Fruit fly (Drosophila melanogaster) whole organism, embryonic: Measurements from ENCODE around the gene ebi.
A peak's percentile ranks its signal among the peaks of the same experiment; 100 is the strongest.

ENCODE experiments used
- Asciz ChIP-seq: fragments of 200-800 bp; sonication (Bioruptor generic); optimal IDR thresholded peaks from 2 replicates; lab custom pipeline; 2017; ENCODE audit warnings: missing biosample characterization, mild to moderate bottlenecking, missing genetic modification characterization, missing genetic modification reagents
- Atf3 ChIP-seq: fragments of 200-800 bp; sonication (Bioruptor generic); optimal IDR thresholded peaks from 3 replicates; lab custom pipeline; 2016; ENCODE audit warnings: missing biosample characterization, missing genetic modification characterization
- Awh ChIP-seq: fragments of 200-800 bp; sonication (Bioruptor generic); IDR thresholded peaks from 2 replicates; pipeline ENCODE4, ENCODE4 v1.3.6; 2022; ENCODE audit warnings: missing biosample characterization, missing genetic modification characterization
- B-H2 ChIP-seq: fragments of 200-800 bp; sonication (Bioruptor generic); optimal IDR thresholded peaks from 2 replicates; lab custom pipeline; 2018; ENCODE audit warnings: missing biosample characterization, mild to moderate bottlenecking, missing genetic modification characterization
- BEAF-32 ChIP-seq: fragments of 200-800 bp; sonication (Bioruptor generic); optimal IDR thresholded peaks from 3 replicates; lab custom pipeline; 2017; ENCODE audit warnings: missing biosample characterization, missing genetic modification characterization, mild to moderate bottlenecking, moderate library complexity, missing genetic modification reagents
- CG1024 ChIP-seq: fragments of 200-800 bp; sonication (Bioruptor generic); IDR thresholded peaks from 2 replicates; pipeline ENCODE4 v1.3.6; 2022; ENCODE audit warnings: missing biosample characterization, missing genetic modification characterization
- CG11247 ChIP-seq: fragments of 200-800 bp; sonication (Bioruptor generic); IDR thresholded peaks from 2 replicates; pipeline ENCODE4 v1.3.6; 2022; ENCODE audit warnings: missing biosample characterization, missing genetic modification characterization
- CG13894 ChIP-seq: fragments of 200-800 bp; sonication (Bioruptor generic); optimal IDR thresholded peaks from 3 replicates; lab custom pipeline; 2018; ENCODE audit warnings: missing biosample characterization, mild to moderate bottlenecking, missing genetic modification characterization, moderate library complexity
- CG15514 ChIP-seq: fragments of 200-800 bp; sonication (Bioruptor generic); optimal IDR thresholded peaks from 3 replicates; lab custom pipeline; 2017; ENCODE audit warnings: missing biosample characterization, missing genetic modification characterization, mild to moderate bottlenecking, moderate library complexity, missing genetic modification reagents
- CG30403 ChIP-seq: fragments of 200-800 bp; sonication (Bioruptor generic); optimal IDR thresholded peaks from 3 replicates; lab custom pipeline; 2016; ENCODE audit warnings: missing biosample characterization, missing genetic modification characterization
- CG30431 ChIP-seq: fragments of 200-800 bp; sonication (Bioruptor generic); optimal IDR thresholded peaks from 2 replicates; lab custom pipeline; 2017; ENCODE audit warnings: missing biosample characterization, missing genetic modification characterization
- CG3281 ChIP-seq: fragments of 200-800 bp; sonication (Bioruptor generic); optimal IDR thresholded peaks from 3 replicates; lab custom pipeline; 2017; ENCODE audit warnings: missing biosample characterization, mild to moderate bottlenecking, missing genetic modification characterization
- CG33557 ChIP-seq: fragments of 200-800 bp; sonication (Bioruptor generic); optimal IDR thresholded peaks from 2 replicates; lab custom pipeline; 2019; ENCODE audit warnings: missing biosample characterization, mild to moderate bottlenecking, missing genetic modification characterization, moderate library complexity
- CG4282 ChIP-seq: fragments of 200-800 bp; sonication (Bioruptor generic); optimal IDR thresholded peaks from 2 replicates; lab custom pipeline; 2016; ENCODE audit warnings: missing biosample characterization, missing genetic modification characterization
- CG4404 ChIP-seq: fragments of 200-800 bp; sonication (Bioruptor generic); IDR thresholded peaks from 2 replicates; pipeline ENCODE4 v1.3.6; 2022; ENCODE audit warnings: missing biosample characterization, missing genetic modification characterization
- CG4820 ChIP-seq: fragments of 200-800 bp; sonication (Bioruptor generic); optimal IDR thresholded peaks from 3 replicates; lab custom pipeline; 2016; ENCODE audit warnings: missing biosample characterization, missing genetic modification characterization
- CG5180 ChIP-seq: fragments of 200-800 bp; sonication (Bioruptor generic); optimal IDR thresholded peaks from 3 replicates; lab custom pipeline; 2017; ENCODE audit warnings: missing biosample characterization, missing genetic modification characterization, mild to moderate bottlenecking, moderate library complexity, missing genetic modification reagents
- CG7745 ChIP-seq: fragments of 200-800 bp; sonication (Bioruptor generic); optimal IDR thresholded peaks from 2 replicates; lab custom pipeline; 2018; ENCODE audit warnings: missing biosample characterization, mild to moderate bottlenecking, missing genetic modification characterization, moderate library complexity
- CG8089 ChIP-seq: fragments of 200-800 bp; sonication (Bioruptor generic); optimal IDR thresholded peaks from 3 replicates; lab custom pipeline; 2016; ENCODE audit warnings: missing biosample characterization, missing genetic modification characterization
- CG8359 ChIP-seq: fragments of 200-800 bp; sonication (Bioruptor generic); optimal IDR thresholded peaks from 2 replicates; lab custom pipeline; 2017; ENCODE audit warnings: missing biosample characterization, mild to moderate bottlenecking, missing genetic modification characterization, borderline replicate concordance
- CG9609 ChIP-seq: fragments of 200-800 bp; sonication (Bioruptor generic); optimal IDR thresholded peaks from 3 replicates; lab custom pipeline; 2016; ENCODE audit warnings: missing biosample characterization, missing genetic modification characterization
- Camta ChIP-seq: fragments of 200-800 bp; sonication (Bioruptor generic); optimal IDR thresholded peaks from 2 replicates; lab custom pipeline; 2016; ENCODE audit warnings: missing biosample characterization, missing genetic modification characterization
- D19B ChIP-seq: fragments of 200-800 bp; sonication (Bioruptor generic); optimal IDR thresholded peaks from 2 replicates; lab custom pipeline; 2017; ENCODE audit warnings: missing biosample characterization, mild to moderate bottlenecking, missing genetic modification characterization
- Dbx ChIP-seq: fragments of 200-800 bp; sonication (Bioruptor generic); IDR thresholded peaks from 3 replicates; pipeline ENCODE4 v1.3.6; 2022; ENCODE audit warnings: missing biosample characterization, missing genetic modification characterization
- Fer3 ChIP-seq: fragments of 200-800 bp; sonication (Bioruptor generic); optimal IDR thresholded peaks from 2 replicates; lab custom pipeline; 2018; ENCODE audit warnings: missing biosample characterization, mild to moderate bottlenecking, missing genetic modification characterization, moderate library complexity
- HmgD ChIP-seq: fragments of 200-800 bp; sonication (Bioruptor generic); optimal IDR thresholded peaks from 3 replicates; lab custom pipeline; 2016; ENCODE audit warnings: missing biosample characterization, missing genetic modification characterization
- Hmr ChIP-seq: fragments of 200-800 bp; sonication (Bioruptor generic); optimal IDR thresholded peaks from 3 replicates; lab custom pipeline; 2017; ENCODE audit warnings: mild to moderate bottlenecking, missing biosample characterization, missing genetic modification reagents, missing genetic modification characterization
- Nf-YA ChIP-seq: fragments of 200-800 bp; sonication (Bioruptor generic); IDR thresholded peaks from 2 replicates; pipeline ENCODE4 v1.3.6; 2022; ENCODE audit warnings: missing biosample characterization, missing genetic modification characterization
- Oaz ChIP-seq: fragments of 200-800 bp; sonication (Bioruptor generic); IDR thresholded peaks from 2 replicates; pipeline ENCODE4 v1.3.6; 2022; ENCODE audit warnings: missing biosample characterization, missing genetic modification characterization
- Rx ChIP-seq: fragments of 200-800 bp; sonication (Bioruptor generic); IDR thresholded peaks from 2 replicates; pipeline ENCODE4 v1.3.6; 2022; ENCODE audit warnings: missing biosample characterization, missing genetic modification characterization
- Side ChIP-seq: fragments of 200-800 bp; sonication (Bioruptor generic); optimal IDR thresholded peaks from 2 replicates; lab custom pipeline; 2016; ENCODE audit warnings: missing biosample characterization, missing genetic modification characterization
- Trl ChIP-seq, 3 experiments: fragments of >200 bp in 2 of 3; fragments of 200-800 bp in 1 of 3; sonication (Bioruptor generic) in 1 of 3; optimal IDR thresholded peaks; 2 replicates in 1 of 3; 3 replicates in 2 of 3; lab custom pipeline; 2016 to 2017; ENCODE audit warnings: missing biosample characterization in 1 of 3, missing genetic modification characterization in 1 of 3
- bbx ChIP-seq: fragments of 200-800 bp; sonication (Bioruptor generic); IDR thresholded peaks from 2 replicates; pipeline ENCODE4 v1.3.6; 2022; ENCODE audit warnings: missing biosample characterization, missing genetic modification characterization; ENCODE audit not compliant: partially characterized antibody
- cas ChIP-seq: fragments of 200-800 bp; sonication (Bioruptor generic); IDR thresholded peaks from 2 replicates; pipeline ENCODE4 v1.3.6; 2022; ENCODE audit warnings: missing biosample characterization, missing genetic modification characterization
- caup ChIP-seq: fragments of 200-800 bp; sonication (Bioruptor generic); optimal IDR thresholded peaks from 3 replicates; lab custom pipeline; 2017; ENCODE audit warnings: missing biosample characterization, mild to moderate bottlenecking, missing genetic modification characterization, moderate library complexity; ENCODE audit not compliant: severe bottlenecking
- crol ChIP-seq: fragments of 200-800 bp; sonication (Bioruptor generic); IDR thresholded peaks from 2 replicates; pipeline ENCODE4 v1.3.6; 2022; ENCODE audit warnings: missing biosample characterization, missing genetic modification characterization
- ems ChIP-seq: fragments of 200-800 bp; sonication (Bioruptor generic); optimal IDR thresholded peaks from 3 replicates; lab custom pipeline; 2016; ENCODE audit warnings: missing biosample characterization, missing genetic modification characterization
- fu2 ChIP-seq: fragments of 200-800 bp; sonication (Bioruptor generic); optimal IDR thresholded peaks from 2 replicates; lab custom pipeline; 2016; ENCODE audit warnings: missing biosample characterization, missing genetic modification characterization
- gfzf ChIP-seq: fragments of 200-800 bp; sonication (Bioruptor generic); optimal IDR thresholded peaks from 2 replicates; lab custom pipeline; 2016; ENCODE audit warnings: missing biosample characterization, mild to moderate bottlenecking, missing genetic modification characterization, moderate library complexity
- gsb-n ChIP-seq: fragments of 200-800 bp; sonication (Bioruptor generic); optimal IDR thresholded peaks from 3 replicates; lab custom pipeline; 2018; ENCODE audit warnings: missing biosample characterization, mild to moderate bottlenecking, missing genetic modification characterization
- insv ChIP-seq, 2 experiments: fragments of 200-800 bp; sonication (Bioruptor generic); optimal IDR thresholded peaks; 3 replicates each; lab custom pipeline; 2016 to 2018; ENCODE audit warnings: missing biosample characterization in 2 of 2, missing genetic modification characterization in 2 of 2
- kah ChIP-seq: fragments of 200-800 bp; sonication (Bioruptor generic); optimal IDR thresholded peaks from 2 replicates; lab custom pipeline; 2018; ENCODE audit warnings: missing biosample characterization, mild to moderate bottlenecking, missing genetic modification characterization
- lilli ChIP-seq: fragments of 200-800 bp; sonication (Bioruptor generic); optimal IDR thresholded peaks from 3 replicates; lab custom pipeline; 2016; ENCODE audit warnings: missing biosample characterization, missing genetic modification characterization
- org-1 ChIP-seq: fragments of 200-800 bp; sonication (Bioruptor generic); optimal IDR thresholded peaks from 2 replicates; lab custom pipeline; 2017; ENCODE audit warnings: missing biosample characterization, missing genetic modification characterization
- slbo ChIP-seq: fragments of 200-800 bp; sonication (Bioruptor generic); IDR thresholded peaks from 2 replicates; pipeline ENCODE4 v1.3.6; 2022; ENCODE audit warnings: missing biosample characterization, missing genetic modification characterization
- sna ChIP-seq: fragments of 200-800 bp; sonication (Bioruptor generic); IDR thresholded peaks from 2 replicates; pipeline ENCODE4 v1.3.6; 2022; ENCODE audit warnings: missing biosample characterization, missing genetic modification characterization; ENCODE audit not compliant: partially characterized antibody
- trh ChIP-seq: fragments of 200-800 bp; sonication (Bioruptor generic); optimal IDR thresholded peaks from 2 replicates; lab custom pipeline; 2016; ENCODE audit warnings: missing biosample characterization, missing genetic modification characterization
- tup ChIP-seq: fragments of 200-800 bp; sonication (Bioruptor generic); optimal IDR thresholded peaks from 2 replicates; lab custom pipeline; 2016; ENCODE audit warnings: missing biosample characterization, mild to moderate bottlenecking, missing genetic modification characterization, moderate library complexity
- zfh2 ChIP-seq: fragments of 200-800 bp; sonication (Bioruptor generic); optimal IDR thresholded peaks from 2 replicates; lab custom pipeline; 2016; ENCODE audit warnings: missing biosample characterization, missing genetic modification characterization

Gene ebi

dm6 chr2L:419620-420184, 4.8 kb downstream of the ebi start, which contains the start of the genes CG13690 and RpLP1 (continued):
- peak; percentile 58 for TF ChIP-seq BEAF-32 (GFP tag; lab: Kevin White, UChicago)
- TF ChIP-seq CG1024 (GFP tag; lab: Robert Waterston, UW), result peak; percentile 43; the same call in 1 of the 2 replicates
- TF ChIP-seq CG4404 (GFP tag; lab: Robert Waterston, UW), result no peak
- peak; percentile 68 for TF ChIP-seq Camta
- TF ChIP-seq CG13894 (tag; lab: Kevin White, UChicago), result peak; percentile 64
- TF ChIP-seq zfh2 (GFP tag; lab: Kevin White, UChicago), result peak; percentile 51
- peak; percentile 72 for TF ChIP-seq CG8089 (GFP tag; lab: Kevin White, UChicago)
- TF ChIP-seq insv (GFP tag; optimal IDR thresholded peaks at IDR 0.05; lab: Kevin White, UChicago), result peak in 1 of 2 experiments; percentile 60
- peak; percentile 95 for TF ChIP-seq Hmr (GFP tag; lab: Kevin White, UChicago)
- TF ChIP-seq Awh (GFP tag; lab: Robert Waterston, UW), result peak; percentile 50; the same call in 1 of the 2 replicates
- peak; percentile 91 for TF ChIP-seq caup (GFP tag; lab: Kevin White, UChicago)
- TF ChIP-seq sna (GFP tag; lab: Robert Waterston, UW), result 0 out of 2 replicates have a peak, but pooled peaks have one; percentile 17
- TF ChIP-seq Fer3 (tag; lab: Kevin White, UChicago), result peak; percentile 80
- TF ChIP-seq trh, result peak; percentile 10
- TF ChIP-seq HmgD (GFP tag; lab: Kevin White, UChicago), result peak; percentile 51
- TF ChIP-seq tup (GFP tag; lab: Kevin White, UChicago), result peak; percentile 7
- 0 out of 2 replicates have a peak, but pooled peaks have one; percentile 6 for TF ChIP-seq Rx (GFP tag; lab: Robert Waterston, UW)
- TF ChIP-seq CG15514 (GFP tag; lab: Kevin White, UChicago), result peak; percentile 88
- TF ChIP-seq Trl (optimal IDR thresholded peaks at IDR 0.05; lab: Kevin White, UChicago), result no peak
- TF ChIP-seq Trl (GFP tag; optimal IDR thresholded peaks at IDR 0.05; lab: Kevin White, UChicago), result peak; percentile 74
- peak; percentile 60 for TF ChIP-seq CG9609
- TF ChIP-seq CG8359 (GFP tag; lab: Kevin White, UChicago), result peak; percentile 70
- TF ChIP-seq org-1 (GFP tag; lab: Kevin White, UChicago), result peak; percentile 67
- peak; percentile 40 for TF ChIP-seq fu2 (GFP tag; lab: Kevin White, UChicago)
- no peak for TF ChIP-seq Oaz
- TF ChIP-seq kah, result peak; percentile 76
- TF ChIP-seq CG30403 (GFP tag; lab: Kevin White, UChicago), result peak; percentile 70
- TF ChIP-seq ems (GFP tag; lab: Kevin White, UChicago), result peak; percentile 53
- 0 out of 2 replicates have a peak, but pooled peaks have one; percentile 6 for TF ChIP-seq cas (GFP tag; lab: Robert Waterston, UW)
- no peak for TF ChIP-seq bbx (GFP tag; lab: Robert Waterston, UW)
- TF ChIP-seq CG4820, result peak; percentile 33
- peak; percentile 72 for TF ChIP-seq CG33557 (GFP tag; lab: Kevin White, UChicago)
- TF ChIP-seq CG5180, result peak; percentile 48
- TF ChIP-seq lilli, result peak; percentile 49
- no peak for TF ChIP-seq crol
- peak; percentile 80 for TF ChIP-seq B-H2 (GFP tag; lab: Kevin White, UChicago)
- peak; percentile 31 for TF ChIP-seq D19B (GFP tag; lab: Kevin White, UChicago)
- peak; percentile 97 for TF ChIP-seq gfzf (GFP tag; lab: Kevin White, UChicago)
- TF ChIP-seq Side, result peak; percentile 75
- peak; percentile 81 for TF ChIP-seq gsb-n (tag; lab: Kevin White, UChicago)
- TF ChIP-seq Nf-YA (GFP tag; lab: Robert Waterston, UW), result no peak
- peak; percentile 88 for TF ChIP-seq CG3281
- TF ChIP-seq Asciz (GFP tag; lab: Kevin White, UChicago), result peak; percentile 86
- TF ChIP-seq CG11247 (GFP tag; lab: Robert Waterston, UW), result no peak
- TF ChIP-seq Dbx, result peak; percentile 48; the same call in 1 of the 3 replicates
- peak; percentile 2 for TF ChIP-seq CG7745
- peak; percentile 37 for TF ChIP-seq Atf3
- TF ChIP-seq slbo, result peak; percentile 37; the same call in 1 of the 2 replicates
- no peak for TF ChIP-seq CG4282 (GFP tag; lab: Kevin White, UChicago)
- peak; percentile 26 for TF ChIP-seq CG30431 (GFP tag; lab: Kevin White, UChicago)
